Worm (Caenorhabditis elegans) whole organism, L4 larva: Measurements from ENCODE around the gene F59B10.5.

Experiments
- F44E2.7 ChIP-seq: fragments of 200-800 bp; sonication (Bioruptor generic); IDR thresholded peaks from 2 replicates; pipeline ENCODE4 v2.1.2; 2022; ENCODE audit warnings: missing genetic modification characterization, missing compliant biosample characterization
- T20F7.1 ChIP-seq: fragments of 200-800 bp; sonication (Bioruptor generic); optimal IDR thresholded peaks from 2 replicates; lab custom pipeline; 2018; ENCODE audit warnings: mild to moderate bottlenecking, missing genetic modification characterization, missing compliant biosample characterization
- Y5F2A.4 ChIP-seq: fragments of 200-800 bp; sonication (Bioruptor generic); optimal IDR thresholded peaks from 2 replicates; lab custom pipeline; 2018; ENCODE audit warnings: mild to moderate bottlenecking, missing genetic modification characterization, missing compliant biosample characterization
- Y75B8A.6 ChIP-seq: fragments of 200-800 bp; sonication (Bioruptor generic); IDR thresholded peaks from 2 replicates; pipeline ENCODE4 v1.3.6; 2022; ENCODE audit warnings: missing genetic modification reagents, missing genetic modification characterization, missing compliant biosample characterization
- aha-1 ChIP-seq: fragments of 150-350 bp; peaks from one replicate; lab custom pipeline; 2014; ENCODE audit warnings: missing biosample characterization, missing genetic modification characterization
- ama-1 ChIP-seq: fragments of 150-350 bp; optimal IDR thresholded peaks from 2 replicates; lab custom pipeline; 2014; ENCODE audit warnings: inconsistent platforms, mixed read lengths
- attf-4 ChIP-seq: sonication (generic microtip); optimal IDR thresholded peaks from 3 replicates; lab custom pipeline; 2017; ENCODE audit warnings: missing biosample characterization, missing genetic modification characterization
- ceh-20 ChIP-seq: fragments of 200-800 bp; sonication (Bioruptor generic); IDR thresholded peaks from 2 replicates; pipeline ENCODE4 v1.3.6; 2022; ENCODE audit warnings: missing genetic modification reagents, missing genetic modification characterization, missing compliant biosample characterization
- ceh-32 ChIP-seq: sonication (generic microtip); optimal IDR thresholded peaks from 2 replicates; lab custom pipeline; 2016; ENCODE audit warnings: mild to moderate bottlenecking, missing genetic modification characterization, missing compliant biosample characterization; ENCODE audit not compliant: poor library complexity
- ceh-62 ChIP-seq: sonication (generic microtip); optimal IDR thresholded peaks from 2 replicates; lab custom pipeline; 2017; ENCODE audit warnings: missing biosample characterization, missing genetic modification characterization
- ces-1 ChIP-seq: fragments of 150-350 bp; sonication (generic microtip); optimal IDR thresholded peaks from 4 replicates; lab custom pipeline; 2014; ENCODE audit warnings: missing biosample characterization, missing genetic modification reagents, missing genetic modification characterization
- ctbp-1 ChIP-seq: fragments of 200-800 bp; sonication (Bioruptor generic); IDR thresholded peaks from 2 replicates; pipeline ENCODE4 v1.3.6; 2022; ENCODE audit warnings: missing genetic modification reagents, missing genetic modification characterization, missing compliant biosample characterization
- daf-12 ChIP-seq: fragments of 150-350 bp; optimal IDR thresholded peaks from 2 replicates; lab custom pipeline; 2014; ENCODE audit warnings: missing biosample characterization, missing genetic modification reagents, missing genetic modification characterization
- daf-16 ChIP-seq, 3 experiments: sonication (generic microtip); optimal IDR thresholded peaks; 2 replicates each; lab custom pipeline; 2016 to 2017; ENCODE audit warnings: missing genetic modification characterization in 3 of 3, missing genetic modification reagents in 3 of 3, mild to moderate bottlenecking in 2 of 3, missing compliant biosample characterization in 2 of 3, missing biosample characterization in 1 of 3, moderate library complexity in 1 of 3
- daf-19 ChIP-seq: fragments of 200-800 bp; sonication (Bioruptor generic); conservative IDR thresholded peaks from 2 replicates; pipeline ENCODE4 v1.3.6; 2022; ENCODE audit warnings: missing genetic modification characterization, missing compliant biosample characterization
- duxl-1 ChIP-seq: sonication (generic microtip); optimal IDR thresholded peaks from 2 replicates; lab custom pipeline; 2016; ENCODE audit warnings: mild to moderate bottlenecking, missing genetic modification characterization, moderate library complexity, missing compliant biosample characterization; ENCODE audit not compliant: poor library complexity
- dve-1 ChIP-seq: sonication (generic microtip); optimal IDR thresholded peaks from 2 replicates; lab custom pipeline; 2017; ENCODE audit warnings: antibody characterized with exemption, mild to moderate bottlenecking, missing genetic modification characterization, missing compliant biosample characterization; ENCODE audit not compliant: insufficient read depth
- fkh-10 ChIP-seq: fragments of 150-350 bp; optimal IDR thresholded peaks from 2 replicates; lab custom pipeline; 2014; ENCODE audit warnings: missing biosample characterization, missing genetic modification reagents, missing genetic modification characterization
- hif-1 ChIP-seq, 2 experiments: sonication (generic microtip); optimal IDR thresholded peaks; 2 replicates each; lab custom pipeline; 2016 to 2017; ENCODE audit warnings: missing compliant biosample characterization in 2 of 2, missing genetic modification characterization in 2 of 2, missing genetic modification reagents in 2 of 2, missing genotype in 2 of 2, mild to moderate bottlenecking in 1 of 2
- hlh-11 ChIP-seq: fragments of 200-800 bp; sonication (Bioruptor generic); optimal IDR thresholded peaks from 2 replicates; lab custom pipeline; 2018; ENCODE audit warnings: mild to moderate bottlenecking, missing genetic modification characterization, missing compliant biosample characterization
- hlh-30 ChIP-seq: sonication (generic microtip); optimal IDR thresholded peaks from 2 replicates; lab custom pipeline; 2017; ENCODE audit warnings: antibody characterized with exemption, mild to moderate bottlenecking, missing genetic modification characterization, missing compliant biosample characterization; ENCODE audit not compliant: insufficient read depth
- hmg-1.1 ChIP-seq: fragments of 200-800 bp; sonication (Bioruptor generic); IDR thresholded peaks from 2 replicates; pipeline ENCODE4 v1.3.6; 2022; ENCODE audit warnings: missing genetic modification reagents, missing genetic modification characterization, missing compliant biosample characterization
- lin-13 ChIP-seq: fragments of 150-350 bp; optimal IDR thresholded peaks from 2 replicates; lab custom pipeline; 2014; ENCODE audit warnings: missing biosample characterization, missing genetic modification reagents, missing genetic modification characterization
- lin-38 ChIP-seq: fragments of 200-800 bp; sonication (Bioruptor generic); IDR thresholded peaks from 2 replicates; pipeline ENCODE4 v1.3.6; 2022; ENCODE audit warnings: missing genetic modification reagents, missing genetic modification characterization, missing compliant biosample characterization
- lsy-2 ChIP-seq, 2 experiments: fragments of 150-350 bp in 1 of 2; sonication (generic microtip) in 1 of 2; optimal IDR thresholded peaks; 2 replicates each; lab custom pipeline; 2014 to 2017; ENCODE audit warnings: missing biosample characterization in 2 of 2, missing genetic modification characterization in 2 of 2
- mdt-29 ChIP-seq: fragments of 200-800 bp; sonication (Bioruptor generic); IDR thresholded peaks from 2 replicates; pipeline ENCODE4 v1.3.6; 2022; ENCODE audit warnings: missing genetic modification reagents, missing genetic modification characterization, missing compliant biosample characterization
- mes-2 ChIP-seq: sonication (generic microtip); optimal IDR thresholded peaks from 2 replicates; lab custom pipeline; 2016; ENCODE audit warnings: missing genotype, mild to moderate bottlenecking, missing genetic modification characterization, missing compliant biosample characterization; ENCODE audit not compliant: poor library complexity, severe bottlenecking
- nhr-10 ChIP-seq: fragments of 150-350 bp; optimal IDR thresholded peaks from 2 replicates; lab custom pipeline; 2014; ENCODE audit warnings: missing biosample characterization, missing genetic modification characterization
- nhr-102 ChIP-seq: sonication (generic microtip); optimal IDR thresholded peaks from 2 replicates; lab custom pipeline; 2016; ENCODE audit warnings: mild to moderate bottlenecking, missing genetic modification characterization, moderate library complexity, missing compliant biosample characterization
- nhr-11 ChIP-seq: fragments of 150-350 bp; optimal IDR thresholded peaks from 2 replicates; lab custom pipeline; 2014; ENCODE audit warnings: missing biosample characterization, missing genetic modification characterization
- nhr-111 ChIP-seq: fragments of 200-800 bp; sonication (Bioruptor generic); optimal IDR thresholded peaks from 2 replicates; lab custom pipeline; 2018; ENCODE audit warnings: mild to moderate bottlenecking, missing genetic modification characterization, missing compliant biosample characterization
- nhr-25 ChIP-seq: sonication (generic microtip); optimal IDR thresholded peaks from 2 replicates; lab custom pipeline; 2017; ENCODE audit warnings: missing genetic modification characterization, mild to moderate bottlenecking, missing compliant biosample characterization, antibody characterized with exemption, moderate library complexity, borderline replicate concordance; ENCODE audit not compliant: insufficient read depth
- nhr-28 ChIP-seq: fragments of 150-350 bp; optimal IDR thresholded peaks from 2 replicates; lab custom pipeline; 2014; ENCODE audit warnings: missing biosample characterization, missing genetic modification characterization
- nhr-48 ChIP-seq: sonication (generic microtip); optimal IDR thresholded peaks from 2 replicates; lab custom pipeline; 2016; ENCODE audit warnings: mild to moderate bottlenecking, missing genetic modification characterization, missing compliant biosample characterization
- nhr-76 ChIP-seq: fragments of 150-350 bp; optimal IDR thresholded peaks from 2 replicates; lab custom pipeline; 2014; ENCODE audit warnings: missing biosample characterization, missing genetic modification characterization
- php-3 ChIP-seq: fragments of 200-800 bp; sonication (Bioruptor generic); IDR thresholded peaks from 2 replicates; pipeline ENCODE4 v1.3.6; 2022; ENCODE audit warnings: missing genetic modification reagents, missing genetic modification characterization, missing compliant biosample characterization
- pqm-1 ChIP-seq: sonication (generic microtip); optimal IDR thresholded peaks from 2 replicates; lab custom pipeline; 2017; ENCODE audit warnings: missing biosample characterization, missing genetic modification characterization
- rbr-2 ChIP-seq: sonication (generic microtip); optimal IDR thresholded peaks from 2 replicates; lab custom pipeline; 2016; ENCODE audit warnings: missing genotype, missing genetic modification characterization, missing compliant biosample characterization
- saeg-2 ChIP-seq: fragments of 200-800 bp; sonication (Bioruptor generic); IDR thresholded peaks from 2 replicates; pipeline ENCODE4 v1.3.6; 2022; ENCODE audit warnings: missing genetic modification reagents, missing genetic modification characterization, missing compliant biosample characterization
- skn-1 ChIP-seq: fragments of 150-350 bp; optimal IDR thresholded peaks from 2 replicates; lab custom pipeline; 2014; ENCODE audit warnings: missing biosample characterization, missing genetic modification characterization
- snpc-4 ChIP-seq: fragments of 150-350 bp; optimal IDR thresholded peaks from 2 replicates; lab custom pipeline; 2014; ENCODE audit warnings: missing biosample characterization, missing genetic modification characterization
- spr-1 ChIP-seq: sonication (generic microtip); optimal IDR thresholded peaks from 2 replicates; lab custom pipeline; 2016; ENCODE audit warnings: mild to moderate bottlenecking, missing genetic modification characterization, missing compliant biosample characterization
- spr-3 ChIP-seq: fragments of 200-800 bp; sonication (Bioruptor generic); optimal IDR thresholded peaks from 2 replicates; lab custom pipeline; 2018; ENCODE audit warnings: mild to moderate bottlenecking, missing genetic modification characterization, missing compliant biosample characterization
- unc-62 ChIP-seq, 3 experiments: fragments of 150-350 bp in 1 of 3; sonication (generic microtip); optimal IDR thresholded peaks in 2 of 3; peaks in 1 of 3; 1 replicate in 1 of 3; 2 replicates in 2 of 3; lab custom pipeline; 2014 to 2017; ENCODE audit warnings: missing biosample characterization in 3 of 3, missing genetic modification characterization in 3 of 3, missing genetic modification reagents in 3 of 3, missing genotype in 1 of 3
- vab-7 ChIP-seq: fragments of 200-800 bp; sonication (Bioruptor generic); IDR thresholded peaks from 2 replicates; pipeline ENCODE4 v1.3.6; 2022; ENCODE audit warnings: missing genetic modification reagents, missing genetic modification characterization, missing compliant biosample characterization
- zfp-2 ChIP-seq: sonication (generic microtip); optimal IDR thresholded peaks from 2 replicates; lab custom pipeline; 2016; ENCODE audit warnings: mild to moderate bottlenecking, missing genetic modification characterization, missing compliant biosample characterization
- zfp-3 ChIP-seq: fragments of 200-800 bp; sonication (Bioruptor generic); conservative IDR thresholded peaks from 2 replicates; pipeline ENCODE4 v1.3.6; 2022; ENCODE audit warnings: missing genetic modification reagents, missing genetic modification characterization, missing compliant biosample characterization
- ztf-7 ChIP-seq: fragments of 150-350 bp; optimal IDR thresholded peaks from 2 replicates; lab custom pipeline; 2014; ENCODE audit warnings: missing biosample characterization, missing genetic modification characterization

Gene F59B10.5

ce11 chrII:10555484-10556075 is 32.1 kb upstream of the F59B10.5 start:
- TF ChIP-seq aha-1 (peak; percentile 94), duxl-1 (tag; lab: Kevin White, UChicago) (peak; percentile 57), mdt-29 (GFP tag; lab: Robert Waterston, UW) (peak; percentile 85), nhr-48 (tag; lab: Kevin White, UChicago) (peak; percentile 69), Y5F2A.4 (no peak), nhr-102 (peak; percentile 40), Y75B8A.6 (GFP tag; lab: Robert Waterston, UW) (no peak), lin-13 (GFP tag; lab: Kevin White, UChicago) (peak; percentile 44), zfp-3 (peak; percentile 31), zfp-2 (tag; lab: Kevin White, UChicago) (no peak), ceh-32 (tag; lab: Kevin White, UChicago) (no peak), ama-1 (lab: Kevin White, UChicago) (peak; percentile 57), spr-1 (tag; lab: Kevin White, UChicago) (peak; percentile 35), ceh-62 (tag; lab: Kevin White, UChicago) (no peak), attf-4 (tag; lab: Kevin White, UChicago) (no peak), php-3 (GFP tag; lab: Robert Waterston, UW) (peak; percentile 67), vab-7 (GFP tag; lab: Robert Waterston, UW) (0 out of 2 replicates have a peak, but pooled peaks have one; percentile 23), nhr-25 (tag; lab: Kevin White, UChicago) (peak; percentile 40), spr-3 (GFP tag; lab: Kevin White, UChicago) (no peak), nhr-76 (no peak), T20F7.1 (GFP tag; lab: Kevin White, UChicago) (peak; percentile 6), daf-19 (GFP tag; lab: Robert Waterston, UW) (0 out of 2 replicates have a peak, but pooled peaks have one; percentile 9), ces-1 (GFP tag; lab: Kevin White, UChicago) (no peak), ztf-7 (tag; lab: Kevin White, UChicago) (peak; percentile 9), nhr-11 (tag; lab: Kevin White, UChicago) (peak; percentile 82), skn-1 (tag; lab: Kevin White, UChicago) (no peak), unc-62 (GFP tag; optimal IDR thresholded peaks at IDR 0.05 in 1 of 2; lab: Kevin White, UChicago) (peak in 1 of 2 experiments; percentile 95), unc-62 (tag; optimal IDR thresholded peaks at IDR 0.05; lab: Kevin White, UChicago) (no peak), saeg-2 (GFP tag; lab: Robert Waterston, UW) (peak; percentile 70), daf-16 (GFP tag; optimal IDR thresholded peaks at IDR 0.05; lab: Kevin White, UChicago) (peak in 1 of 2 experiments; percentile 26), daf-16 (tag; optimal IDR thresholded peaks at IDR 0.05; lab: Kevin White, UChicago) (peak; percentile 26), hmg-1.1 (GFP tag; lab: Robert Waterston, UW) (peak; percentile 57; the same call in 1 of the 2 replicates), lsy-2 (tag; optimal IDR thresholded peaks at IDR 0.05; lab: Kevin White, UChicago) (peak; percentile 12 to 20), mes-2 (tag; lab: Kevin White, UChicago) (peak; percentile 48), rbr-2 (tag; lab: Kevin White, UChicago) (no peak), ctbp-1 (GFP tag; lab: Robert Waterston, UW) (0 out of 2 replicates have a peak, but pooled peaks have one; percentile 45), nhr-111 (GFP tag; lab: Kevin White, UChicago) (peak; percentile 15), hif-1 (tag; optimal IDR thresholded peaks at IDR 0.05; lab: Kevin White, UChicago) (peak in 1 of 2 experiments; percentile 49), pqm-1 (tag; lab: Kevin White, UChicago) (peak; percentile 5), daf-12 (no peak), lin-38 (GFP tag; lab: Robert Waterston, UW) (peak; percentile 48), F44E2.7 (GFP tag; lab: Robert Waterston, UW) (no peak), hlh-11 (tag; lab: Kevin White, UChicago) (peak; percentile 85), fkh-10 (GFP tag; lab: Kevin White, UChicago) (no peak), nhr-10 (tag; lab: Kevin White, UChicago) (peak; percentile 79), snpc-4 (tag; lab: Kevin White, UChicago) (no peak), nhr-28 (peak; percentile 73), hlh-30 (tag; lab: Kevin White, UChicago) (peak; percentile 86), ceh-20 (GFP tag; lab: Robert Waterston, UW) (peak; percentile 14; the same call in 1 of the 2 replicates), dve-1 (tag; lab: Kevin White, UChicago) (peak; percentile 60)
